Fruit fly (Drosophila melanogaster) whole organism: ENCODE data around the gene dpr7.

Experiments used
- CG8478 ChIP-seq: fragments of >200 bp; optimal IDR thresholded peaks from 2 replicates; lab custom pipeline; 2018; ENCODE audit warnings: inconsistent platforms
- Dll ChIP-seq: fragments of >200 bp; optimal IDR thresholded peaks from 2 replicates; lab custom pipeline; 2017
- EcR ChIP-seq, 2 experiments: fragments of >200 bp; optimal IDR thresholded peaks; 2 replicates each; lab custom pipeline; 2017; ENCODE audit warnings: missing biosample characterization in 2 of 2, missing genetic modification characterization in 2 of 2, missing genetic modification reagents in 2 of 2
- pan ChIP-seq: fragments of >200 bp; optimal IDR thresholded peaks from 2 replicates; lab custom pipeline; 2017
- psq ChIP-seq: fragments of >200 bp; optimal IDR thresholded peaks from 2 replicates; lab custom pipeline; 2017
- usp ChIP-seq: fragments of >200 bp; optimal IDR thresholded peaks from 2 replicates; lab custom pipeline; 2017; ENCODE audit warnings: missing biosample characterization, missing genetic modification characterization, mixed read lengths

The dpr7 gene

dm6 chr4:210011-210649, 43.0 kb downstream of the dpr7 start, which contains the start of gene Crk:
Gene Crk, plus strand, starts transcription at chr4:210224.
- TF ChIP-seq usp (GFP tag; lab: Kevin White, UChicago) (no peak), pan (lab: Kevin White, UChicago) (no peak), psq (lab: Kevin White, UChicago) (no peak), Dll (lab: Kevin White, UChicago) (no peak), CG8478 (lab: Kevin White, UChicago) (no peak), EcR (GFP tag; optimal IDR thresholded peaks at IDR 0.05; lab: Kevin White, UChicago) (no peak)

DNA sequence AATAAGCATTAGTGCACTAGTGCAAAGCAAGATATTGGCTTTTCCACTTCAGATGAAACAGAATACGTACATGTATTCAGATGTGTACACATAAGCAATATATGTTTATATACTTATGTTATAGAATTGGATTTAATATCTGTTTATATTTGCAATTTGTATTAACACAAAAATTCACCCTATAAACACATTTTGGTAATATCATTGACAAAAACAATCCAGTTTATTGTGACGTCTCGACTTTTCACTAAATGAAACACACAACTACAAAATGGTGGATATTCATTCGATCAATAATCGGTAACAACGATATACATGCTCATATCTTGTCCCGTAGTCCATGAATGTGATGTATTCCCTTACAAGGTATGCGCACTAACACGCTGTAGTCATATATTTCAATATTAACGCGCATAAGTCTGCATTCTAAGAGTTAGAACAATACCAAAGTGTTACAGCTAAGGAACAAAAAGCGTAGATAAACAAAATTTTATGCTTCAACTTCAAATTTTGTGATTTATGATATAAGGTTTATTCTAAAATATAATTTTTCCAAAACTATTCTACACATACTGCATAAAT, 47.4 kb downstream of the dpr7 start, which contains the start of gene CG31998:
Gene CG31998 (minus strand): TSS at position 275 of the 582 bp plus-strand sequence.
- no peak for TF ChIP-seq usp (GFP tag; lab: Kevin White, UChicago)
- TF ChIP-seq Dll (lab: Kevin White, UChicago), result no peak
- TF ChIP-seq EcR (GFP tag; optimal IDR thresholded peaks at IDR 0.05; lab: Kevin White, UChicago), result no peak
- no peak for TF ChIP-seq pan (lab: Kevin White, UChicago)
- no peak for TF ChIP-seq CG8478 (lab: Kevin White, UChicago)
